Worm (Caenorhabditis elegans) whole organism, L1 larva: ENCODE results near the gene rgs-1.

ENCODE experiments used
- C16A3.4 ChIP-seq: fragments of 150-350 bp; optimal IDR thresholded peaks from 2 replicates; lab custom pipeline; 2014; ENCODE audit warnings: missing biosample characterization, missing genetic modification characterization
- F16B12.6 ChIP-seq: fragments of 150-350 bp; optimal IDR thresholded peaks from 2 replicates; lab custom pipeline; 2014; ENCODE audit warnings: missing biosample characterization, missing genetic modification characterization
- aha-1 ChIP-seq: fragments of 150-350 bp; optimal IDR thresholded peaks from 2 replicates; lab custom pipeline; 2014; ENCODE audit warnings: missing biosample characterization, missing genetic modification characterization
- alr-1 ChIP-seq: fragments of 200-800 bp; sonication (Bioruptor generic); optimal IDR thresholded peaks from 2 replicates; lab custom pipeline; 2018; ENCODE audit warnings: borderline replicate concordance, mild to moderate bottlenecking, missing genetic modification characterization, missing compliant biosample characterization
- ama-1 ChIP-seq: fragments of 150-350 bp; optimal IDR thresholded peaks from 2 replicates; lab custom pipeline; 2014
- blmp-1 ChIP-seq: fragments of 150-350 bp; optimal IDR thresholded peaks from 2 replicates; lab custom pipeline; 2014; ENCODE audit warnings: missing biosample characterization, missing genetic modification characterization
- ceh-63 ChIP-seq: fragments of 200-800 bp; sonication (Bioruptor generic); optimal IDR thresholded peaks from 2 replicates; lab custom pipeline; 2018; ENCODE audit warnings: mild to moderate bottlenecking, missing genetic modification characterization, missing compliant biosample characterization
- ceh-8 ChIP-seq: fragments of 200-800 bp; sonication (Bioruptor generic); optimal IDR thresholded peaks from 2 replicates; lab custom pipeline; 2018; ENCODE audit warnings: mild to moderate bottlenecking, missing genetic modification characterization, moderate library complexity, missing compliant biosample characterization
- dsc-1 ChIP-seq: sonication (generic microtip); optimal IDR thresholded peaks from 2 replicates; lab custom pipeline; 2016; ENCODE audit warnings: mild to moderate bottlenecking, missing genetic modification characterization, missing compliant biosample characterization
- egl-13 ChIP-seq: sonication (generic microtip); optimal IDR thresholded peaks from 2 replicates; lab custom pipeline; 2016; ENCODE audit warnings: missing genotype, missing genetic modification reagents, missing genetic modification characterization, missing compliant biosample characterization
- egl-27 ChIP-seq, 2 experiments: fragments of 150-350 bp in 1 of 2; sonication (generic microtip); optimal IDR thresholded peaks; 3 replicates each; lab custom pipeline; 2017 to 2018; ENCODE audit warnings: missing biosample characterization in 2 of 2, missing genetic modification characterization in 2 of 2, missing genetic modification reagents in 2 of 2
- fkh-4 ChIP-seq: sonication (generic microtip); optimal IDR thresholded peaks from 2 replicates; lab custom pipeline; 2016; ENCODE audit warnings: missing compliant biosample characterization, missing genetic modification characterization, borderline replicate concordance
- fkh-8 ChIP-seq: sonication (generic microtip); optimal IDR thresholded peaks from 2 replicates; lab custom pipeline; 2016; ENCODE audit warnings: mild to moderate bottlenecking, missing genetic modification characterization, missing compliant biosample characterization
- grh-1 ChIP-seq: fragments of 200-800 bp; sonication (Bioruptor generic); IDR thresholded peaks from 2 replicates; pipeline ENCODE4 v1.3.6; 2022; ENCODE audit warnings: missing genetic modification reagents, missing genetic modification characterization, missing compliant biosample characterization
- hlh-17 ChIP-seq: fragments of 200-800 bp; sonication (Bioruptor generic); optimal IDR thresholded peaks from 2 replicates; lab custom pipeline; 2018; ENCODE audit warnings: missing genetic modification characterization, mild to moderate bottlenecking, missing compliant biosample characterization, moderate library complexity, borderline replicate concordance
- hlh-4 ChIP-seq: sonication (generic microtip); optimal IDR thresholded peaks from 2 replicates; lab custom pipeline; 2016; ENCODE audit warnings: mild to moderate bottlenecking, missing genetic modification characterization, missing compliant biosample characterization
- hpl-2 ChIP-seq: fragments of 150-350 bp; optimal IDR thresholded peaks from 2 replicates; lab custom pipeline; 2014; ENCODE audit warnings: missing biosample characterization, missing genetic modification reagents, missing genetic modification characterization
- irx-1 ChIP-seq: sonication (generic microtip); optimal IDR thresholded peaks from 2 replicates; lab custom pipeline; 2016; ENCODE audit warnings: missing genetic modification characterization, missing compliant biosample characterization
- lin-13 ChIP-seq: fragments of 150-350 bp; optimal IDR thresholded peaks from 2 replicates; lab custom pipeline; 2014; ENCODE audit warnings: missing biosample characterization, missing genetic modification reagents, missing genetic modification characterization
- lin-14 ChIP-seq: fragments of 200-800 bp; sonication (Bioruptor generic); optimal IDR thresholded peaks from 2 replicates; lab custom pipeline; 2018; ENCODE audit warnings: mild to moderate bottlenecking, missing genetic modification characterization, moderate library complexity, missing compliant biosample characterization
- lin-15B ChIP-seq: fragments of 150-350 bp; sonication (generic microtip); optimal IDR thresholded peaks from 3 replicates; lab custom pipeline; 2014; ENCODE audit warnings: missing biosample characterization, missing genetic modification characterization
- lin-35 ChIP-seq, 2 experiments: fragments of 150-350 bp; optimal IDR thresholded peaks; 2 replicates each; lab custom pipeline; 2014; ENCODE audit warnings: missing biosample characterization in 2 of 2, missing genetic modification characterization in 2 of 2, missing genetic modification reagents in 2 of 2
- lsy-2 ChIP-seq, 2 experiments: fragments of 150-350 bp; optimal IDR thresholded peaks; 2 replicates each; lab custom pipeline; 2014; ENCODE audit warnings: missing biosample characterization in 2 of 2, missing genetic modification characterization in 2 of 2
- mdl-1 ChIP-seq, 2 experiments: fragments of 150-350 bp; optimal IDR thresholded peaks; 2 replicates each; lab custom pipeline; 2014 to 2017; ENCODE audit warnings: missing biosample characterization in 2 of 2, missing genetic modification characterization in 2 of 2, inconsistent platforms in 1 of 2
- mef-2 ChIP-seq: fragments of 150-350 bp; optimal IDR thresholded peaks from 2 replicates; lab custom pipeline; 2014; ENCODE audit warnings: missing biosample characterization, missing genetic modification characterization
- mep-1 ChIP-seq: fragments of 150-350 bp; optimal IDR thresholded peaks from 2 replicates; lab custom pipeline; 2014; ENCODE audit warnings: missing biosample characterization, missing genetic modification characterization
- nhr-11 ChIP-seq: fragments of 150-350 bp; optimal IDR thresholded peaks from 2 replicates; lab custom pipeline; 2014; ENCODE audit warnings: missing biosample characterization, missing genetic modification characterization
- nhr-19 ChIP-seq: fragments of 200-800 bp; sonication (Bioruptor generic); conservative IDR thresholded peaks from 2 replicates; pipeline ENCODE4 v1.3.6; 2022; ENCODE audit warnings: missing genetic modification characterization, missing compliant biosample characterization
- nhr-20 ChIP-seq: sonication (generic microtip); optimal IDR thresholded peaks from 2 replicates; lab custom pipeline; 2016; ENCODE audit warnings: mild to moderate bottlenecking, missing genetic modification characterization, missing compliant biosample characterization
- nhr-237 ChIP-seq: fragments of 150-350 bp; optimal IDR thresholded peaks from 2 replicates; lab custom pipeline; 2014; ENCODE audit warnings: missing biosample characterization, missing genetic modification characterization
- nhr-28 ChIP-seq: fragments of 150-350 bp; optimal IDR thresholded peaks from 2 replicates; lab custom pipeline; 2014; ENCODE audit warnings: missing biosample characterization, missing genetic modification characterization
- nhr-47 ChIP-seq: sonication (generic microtip); optimal IDR thresholded peaks from 2 replicates; lab custom pipeline; 2016; ENCODE audit warnings: mild to moderate bottlenecking, missing genetic modification characterization, moderate library complexity, missing compliant biosample characterization
- nhr-71 ChIP-seq: sonication (generic microtip); optimal IDR thresholded peaks from 2 replicates; lab custom pipeline; 2016; ENCODE audit warnings: mild to moderate bottlenecking, missing genetic modification characterization, moderate library complexity, missing compliant biosample characterization
- nhr-85 ChIP-seq: sonication (generic microtip); peaks from one replicate; lab custom pipeline; 2016; ENCODE audit warnings: missing genetic modification characterization, inconsistent platforms, missing compliant biosample characterization
- nhr-90 ChIP-seq: sonication (generic microtip); optimal IDR thresholded peaks from 2 replicates; lab custom pipeline; 2016; ENCODE audit warnings: mild to moderate bottlenecking, missing genetic modification characterization, missing compliant biosample characterization; ENCODE audit not compliant: poor library complexity
- pax-3 ChIP-seq: fragments of 200-800 bp; sonication (Bioruptor generic); optimal IDR thresholded peaks from 2 replicates; lab custom pipeline; 2018; ENCODE audit warnings: mild to moderate bottlenecking, missing genetic modification characterization, moderate library complexity, missing compliant biosample characterization
- pqm-1 ChIP-seq: sonication (generic microtip); optimal IDR thresholded peaks from 3 replicates; lab custom pipeline; 2017; ENCODE audit warnings: missing biosample characterization, missing genetic modification characterization
- rnt-1 ChIP-seq: sonication (generic microtip); optimal IDR thresholded peaks from 2 replicates; lab custom pipeline; 2016; ENCODE audit warnings: mild to moderate bottlenecking, missing genetic modification characterization, moderate library complexity, missing compliant biosample characterization
- skn-1 ChIP-seq: fragments of 150-350 bp; optimal IDR thresholded peaks from 2 replicates; lab custom pipeline; 2014; ENCODE audit warnings: missing biosample characterization, missing genetic modification characterization
- snu-23 ChIP-seq: sonication (generic microtip); optimal IDR thresholded peaks from 2 replicates; lab custom pipeline; 2016; ENCODE audit warnings: missing genetic modification characterization, missing compliant biosample characterization
- sptf-1 ChIP-seq: fragments of 150-350 bp; optimal IDR thresholded peaks from 2 replicates; lab custom pipeline; 2014; ENCODE audit warnings: missing biosample characterization, missing genetic modification characterization
- sup-37 ChIP-seq: fragments of 200-800 bp; sonication (Bioruptor generic); optimal IDR thresholded peaks from 2 replicates; lab custom pipeline; 2018; ENCODE audit warnings: mild to moderate bottlenecking, missing genetic modification characterization, missing compliant biosample characterization
- unc-98 ChIP-seq: fragments of 200-800 bp; sonication (Bioruptor generic); IDR thresholded peaks from 2 replicates; pipeline ENCODE4 v1.3.6; 2022; ENCODE audit warnings: missing genetic modification characterization, missing compliant biosample characterization
- vab-15 ChIP-seq: sonication (generic microtip); optimal IDR thresholded peaks from 2 replicates; lab custom pipeline; 2017; ENCODE audit warnings: missing genotype, mild to moderate bottlenecking, missing genetic modification characterization, missing compliant biosample characterization
- xbp-1 ChIP-seq: sonication (generic microtip); optimal IDR thresholded peaks from 2 replicates; lab custom pipeline; 2016; ENCODE audit warnings: missing genetic modification characterization, missing compliant biosample characterization
- ztf-4 ChIP-seq: fragments of 150-350 bp; optimal IDR thresholded peaks from 2 replicates; lab custom pipeline; 2014; ENCODE audit warnings: missing biosample characterization, missing genetic modification characterization

Gene rgs-1

DNA sequence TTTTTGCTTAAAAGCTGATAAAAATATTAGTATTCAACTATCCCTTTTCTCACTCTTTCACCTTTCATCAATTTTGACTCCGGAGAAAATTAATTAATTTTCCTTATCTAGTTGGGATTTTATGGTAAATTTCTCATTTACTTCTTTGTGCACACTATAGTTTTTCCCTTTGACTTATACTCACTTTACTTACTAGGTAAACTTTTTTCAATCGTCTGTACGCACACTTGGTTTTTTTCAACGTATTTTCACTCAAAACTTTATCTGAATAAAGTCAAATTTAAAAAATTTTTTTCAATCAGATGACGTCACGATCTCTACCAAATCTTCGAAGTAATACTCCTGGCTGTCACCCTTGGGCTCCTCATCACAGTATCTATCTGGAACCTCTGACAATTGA lies 4.2 kb downstream of the rgs-1 start, which contains the start of gene C05B5.16:
TSS of gene C05B5.16 (plus strand) at position 301 of the 400 bp plus-strand sequence.
- TF ChIP-seq C16A3.4 (tag; lab: Kevin White, UChicago) (no peak), nhr-237 (tag; lab: Kevin White, UChicago) (no peak), snu-23 (GFP tag; lab: Kevin White, UChicago) (no peak), lin-14 (no peak), F16B12.6 (tag; lab: Kevin White, UChicago) (no peak), ceh-63 (GFP tag; lab: Kevin White, UChicago) (no peak), nhr-90 (tag; lab: Kevin White, UChicago) (no peak), ztf-4 (tag; lab: Kevin White, UChicago) (no peak), hlh-4 (tag; lab: Kevin White, UChicago) (no peak), lin-35 (GFP tag; optimal IDR thresholded peaks at IDR 0.05; lab: Kevin White, UChicago) (no peak), ceh-8 (GFP tag; lab: Kevin White, UChicago) (no peak), skn-1 (tag; lab: Kevin White, UChicago) (no peak), xbp-1 (tag; lab: Kevin White, UChicago) (no peak), hlh-17 (no peak), alr-1 (tag; lab: Kevin White, UChicago) (no peak), mef-2 (tag; lab: Kevin White, UChicago) (no peak), dsc-1 (tag; lab: Kevin White, UChicago) (no peak), rnt-1 (tag; lab: Kevin White, UChicago) (no peak), pqm-1 (tag; lab: Kevin White, UChicago) (no peak), nhr-11 (tag; lab: Kevin White, UChicago) (no peak)

DNA sequence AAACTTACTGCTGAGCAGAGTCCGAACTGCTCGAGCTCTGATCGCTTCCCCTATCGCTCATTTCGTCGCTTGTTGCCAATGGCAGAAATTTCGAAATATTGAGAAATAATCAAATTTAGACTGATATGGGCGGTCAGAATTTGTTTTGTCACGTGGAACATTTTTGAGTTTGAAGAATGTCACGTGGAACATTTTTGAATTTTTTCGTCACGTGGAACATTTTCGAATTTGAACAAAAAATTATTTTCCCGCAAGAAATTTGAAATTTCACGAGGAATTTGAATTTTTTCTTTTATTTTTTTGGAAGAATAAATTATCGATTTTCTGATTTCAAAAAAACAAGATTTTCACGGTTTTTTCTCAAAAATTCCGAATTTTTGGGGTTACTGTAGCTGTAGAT lies 6.2 kb downstream of the rgs-1 start, which contains the start of gene fbxa-155:
TSS of gene fbxa-155 (minus strand) at position 101 of the 400 bp plus-strand sequence.
- TF ChIP-seq ama-1 (lab: Kevin White, UChicago), result no peak
- TF ChIP-seq mdl-1 (tag; optimal IDR thresholded peaks at IDR 0.05; lab: Kevin White, UChicago), result no peak
- no peak for TF ChIP-seq sup-37 (GFP tag; lab: Kevin White, UChicago)
- TF ChIP-seq aha-1 (tag; lab: Kevin White, UChicago), result no peak
- TF ChIP-seq ceh-8 (GFP tag; lab: Kevin White, UChicago), result no peak
- no peak for TF ChIP-seq nhr-237 (tag; lab: Kevin White, UChicago)
- TF ChIP-seq fkh-8 (tag; lab: Kevin White, UChicago), result no peak
- TF ChIP-seq pax-3 (tag; lab: Kevin White, UChicago), result no peak
- TF ChIP-seq C16A3.4 (tag; lab: Kevin White, UChicago), result no peak

DNA sequence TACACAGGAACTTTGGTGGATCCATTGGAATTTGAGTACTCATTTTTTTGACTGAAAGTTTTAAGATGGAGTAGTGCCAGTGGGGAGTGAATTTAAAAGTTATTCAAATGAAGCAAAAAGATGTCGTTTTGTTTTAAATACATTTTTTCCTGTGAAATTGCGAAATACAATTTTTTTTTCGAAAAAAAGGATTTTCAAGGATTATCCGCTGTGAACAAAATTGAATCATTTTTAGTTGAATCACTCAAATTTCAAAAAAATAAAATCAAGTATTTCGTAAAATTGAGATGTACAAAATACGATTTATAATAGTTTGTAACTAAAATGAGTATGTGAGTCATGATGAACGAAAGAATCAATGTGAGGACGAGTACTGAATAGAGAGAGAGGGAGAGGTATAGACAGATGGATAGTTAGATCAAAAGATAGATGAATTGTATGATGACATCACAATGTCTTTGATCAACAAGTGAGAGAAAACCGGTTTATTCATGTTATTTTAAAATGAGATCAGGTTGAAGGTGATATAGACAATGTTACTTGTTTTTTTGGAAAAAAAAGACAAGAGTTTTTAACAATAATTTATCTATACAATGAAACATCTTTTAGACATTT lies 9.5 kb downstream of the rgs-1 start, which contains the start of gene C05B5.8:
TSS of gene C05B5.8 (minus strand) at position 51 of the 615 bp plus-strand sequence.
- TF ChIP-seq irx-1 (no peak), vab-15 (tag; lab: Kevin White, UChicago) (peak; percentile 49), skn-1 (tag; lab: Kevin White, UChicago) (no peak), hpl-2 (GFP tag; lab: Kevin White, UChicago) (no peak), ceh-8 (GFP tag; lab: Kevin White, UChicago) (no peak), nhr-85 (peak; percentile 97), lsy-2 (tag; optimal IDR thresholded peaks at IDR 0.05; lab: Kevin White, UChicago) (peak; percentile 12 to 53), sup-37 (GFP tag; lab: Kevin White, UChicago) (no peak), sptf-1 (no peak), nhr-19 (GFP tag; lab: Robert Waterston, UW) (peak; percentile 44), lin-15B (tag; lab: Kevin White, UChicago) (no peak), fkh-8 (tag; lab: Kevin White, UChicago) (no peak), C16A3.4 (tag; lab: Kevin White, UChicago) (peak; percentile 34), grh-1 (peak; percentile 97), mep-1 (peak; percentile 13), unc-98 (no peak), lin-13 (GFP tag; lab: Kevin White, UChicago) (no peak), F16B12.6 (tag; lab: Kevin White, UChicago) (no peak), ceh-63 (GFP tag; lab: Kevin White, UChicago) (no peak), fkh-4 (tag; lab: Kevin White, UChicago) (no peak), lin-14 (peak; percentile 86), nhr-47 (tag; lab: Kevin White, UChicago) (no peak), blmp-1 (tag; lab: Kevin White, UChicago) (peak; percentile 46), egl-27 (tag; optimal IDR thresholded peaks at IDR 0.05; lab: Kevin White, UChicago) (no peak), snu-23 (GFP tag; lab: Kevin White, UChicago) (peak; percentile 74), egl-13 (tag; lab: Kevin White, UChicago) (no peak), nhr-71 (peak; percentile 73), nhr-28 (tag; lab: Kevin White, UChicago) (no peak), nhr-20 (peak; percentile 71), lin-35 (GFP tag; optimal IDR thresholded peaks at IDR 0.05; lab: Kevin White, UChicago) (peak in 1 of 2 experiments; percentile 31)
